Fruit fly (Drosophila melanogaster) whole organism, embryonic: ENCODE measurements around the gene Atat.
A peak's percentile ranks its signal among the peaks of the same experiment; 100 is the strongest.

Experiments
- CG10959 ChIP-seq: fragments of 200-800 bp; sonication (Bioruptor generic); IDR thresholded peaks from 2 replicates; pipeline ENCODE4 v1.3.6; 2022; ENCODE audit warnings: missing biosample characterization, missing genetic modification characterization
- CG15011 ChIP-seq: fragments of 200-800 bp; sonication (Bioruptor generic); optimal IDR thresholded peaks from 3 replicates; lab custom pipeline; 2018; ENCODE audit warnings: missing biosample characterization, mild to moderate bottlenecking, missing genetic modification characterization
- CG16779 ChIP-seq: fragments of 200-800 bp; sonication (Bioruptor generic); IDR thresholded peaks from 2 replicates; pipeline ENCODE4 v1.3.6; 2022; ENCODE audit warnings: missing biosample characterization, missing genetic modification characterization
- CG17359 ChIP-seq: fragments of 200-800 bp; sonication (Bioruptor generic); optimal IDR thresholded peaks from 3 replicates; lab custom pipeline; 2018; ENCODE audit warnings: missing biosample characterization, mild to moderate bottlenecking, missing genetic modification characterization, moderate library complexity
- CG18764 ChIP-seq: fragments of 200-800 bp; sonication (Bioruptor generic); optimal IDR thresholded peaks from 3 replicates; lab custom pipeline; 2016; ENCODE audit warnings: missing biosample characterization, missing genetic modification characterization
- CG2129 ChIP-seq: fragments of 200-800 bp; sonication (Bioruptor generic); IDR thresholded peaks from 2 replicates; pipeline ENCODE4 v1.3.6; 2022; ENCODE audit warnings: missing biosample characterization, missing genetic modification characterization; ENCODE audit not compliant: partially characterized antibody
- CG2199 ChIP-seq: fragments of 200-800 bp; sonication (Bioruptor generic); IDR thresholded peaks from 3 replicates; pipeline ENCODE4 v1.3.6; 2022; ENCODE audit warnings: missing biosample characterization, missing genetic modification characterization
- CG30020 ChIP-seq: fragments of 200-800 bp; optimal IDR thresholded peaks from 2 replicates; lab custom pipeline; 2019; ENCODE audit warnings: missing biosample characterization, mild to moderate bottlenecking, missing genetic modification characterization, moderate library complexity
- CG31224 ChIP-seq: fragments of 200-800 bp; sonication (Bioruptor generic); IDR thresholded peaks from 2 replicates; pipeline ENCODE4 v1.3.6; 2022; ENCODE audit warnings: missing biosample characterization, missing genetic modification characterization
- CG31441 ChIP-seq: fragments of 200-800 bp; sonication (Bioruptor generic); IDR thresholded peaks from 2 replicates; pipeline ENCODE4 v1.3.6; 2022; ENCODE audit warnings: missing biosample characterization, missing genetic modification characterization
- CG34224 ChIP-seq: fragments of 200-800 bp; sonication (Bioruptor generic); IDR thresholded peaks from 3 replicates; pipeline ENCODE4 v1.3.6; 2022; ENCODE audit warnings: missing biosample characterization, missing genetic modification characterization; ENCODE audit not compliant: partially characterized antibody
- CG3847 ChIP-seq: fragments of 200-800 bp; sonication (Bioruptor generic); IDR thresholded peaks from 2 replicates; pipeline ENCODE4 v1.3.6; 2022; ENCODE audit warnings: missing biosample characterization, missing genetic modification characterization
- CG7357 ChIP-seq: fragments of 200-800 bp; sonication (Bioruptor generic); IDR thresholded peaks from 3 replicates; pipeline ENCODE4 v1.3.6; 2022; ENCODE audit warnings: missing biosample characterization, missing genetic modification characterization
- CG8290 ChIP-seq, 3 experiments: fragments of 200-800 bp; sonication (Bioruptor generic); optimal IDR thresholded peaks; 2 replicates each; lab custom pipeline; 2016 to 2019; ENCODE audit warnings: missing biosample characterization in 3 of 3, missing genetic modification characterization in 3 of 3, mild to moderate bottlenecking in 2 of 3, moderate library complexity in 1 of 3
- CG8765 ChIP-seq: fragments of 200-800 bp; sonication (Bioruptor generic); IDR thresholded peaks from 2 replicates; pipeline ENCODE4 v1.3.6; 2022; ENCODE audit warnings: missing biosample characterization, missing genetic modification characterization
- Chrac-16 ChIP-seq: fragments of 200-800 bp; sonication (Bioruptor generic); optimal IDR thresholded peaks from 3 replicates; lab custom pipeline; 2016; ENCODE audit warnings: missing biosample characterization, missing genetic modification characterization
- D19B ChIP-seq: fragments of 200-800 bp; sonication (Bioruptor generic); optimal IDR thresholded peaks from 2 replicates; lab custom pipeline; 2017; ENCODE audit warnings: missing biosample characterization, mild to moderate bottlenecking, missing genetic modification characterization
- Dp ChIP-seq: fragments of 200-800 bp; sonication (Bioruptor generic); optimal IDR thresholded peaks from 2 replicates; lab custom pipeline; 2018; ENCODE audit warnings: missing biosample characterization, mild to moderate bottlenecking, missing genetic modification characterization, moderate library complexity
- H2.0 ChIP-seq: fragments of 200-800 bp; sonication (Bioruptor generic); IDR thresholded peaks from 2 replicates; pipeline ENCODE4 v1.3.6; 2022; ENCODE audit warnings: missing biosample characterization, missing genetic modification characterization
- Hmr ChIP-seq: fragments of 200-800 bp; sonication (Bioruptor generic); optimal IDR thresholded peaks from 3 replicates; lab custom pipeline; 2017; ENCODE audit warnings: mild to moderate bottlenecking, missing biosample characterization, missing genetic modification reagents, missing genetic modification characterization
- Lhr ChIP-seq: fragments of 200-800 bp; sonication (Bioruptor generic); optimal IDR thresholded peaks from 3 replicates; lab custom pipeline; 2017; ENCODE audit warnings: mild to moderate bottlenecking, missing biosample characterization, missing genetic modification reagents, missing genetic modification characterization
- MBD-R2 ChIP-seq: fragments of 200-800 bp; sonication (Bioruptor generic); IDR thresholded peaks from 2 replicates; pipeline ENCODE4 v1.3.6; 2022; ENCODE audit warnings: missing biosample characterization, missing genetic modification characterization
- Mes4 ChIP-seq: fragments of 200-800 bp; sonication (Bioruptor generic); optimal IDR thresholded peaks from 2 replicates; lab custom pipeline; 2016; ENCODE audit warnings: missing biosample characterization, missing genetic modification characterization
- Myb ChIP-seq: fragments of 200-800 bp; sonication (Bioruptor generic); optimal IDR thresholded peaks from 2 replicates; lab custom pipeline; 2016; ENCODE audit warnings: missing biosample characterization, missing genetic modification characterization
- Neu2 ChIP-seq: fragments of 200-800 bp; sonication (Bioruptor generic); optimal IDR thresholded peaks from 3 replicates; lab custom pipeline; 2016; ENCODE audit warnings: missing biosample characterization, missing genetic modification characterization, borderline replicate concordance
- NfI ChIP-seq: fragments of 200-800 bp; sonication (Bioruptor generic); optimal IDR thresholded peaks from 3 replicates; lab custom pipeline; 2018; ENCODE audit warnings: missing biosample characterization, mild to moderate bottlenecking, missing genetic modification characterization, moderate library complexity
- Opbp ChIP-seq: fragments of 200-800 bp; sonication (Bioruptor generic); IDR thresholded peaks from 3 replicates; pipeline ENCODE4 v1.3.6; 2022; ENCODE audit warnings: missing biosample characterization, missing genetic modification characterization; ENCODE audit not compliant: partially characterized antibody
- Sin3A ChIP-seq: fragments of >200 bp; optimal IDR thresholded peaks from 2 replicates; lab custom pipeline; 2018
- Spps ChIP-seq: fragments of 200-800 bp; sonication (Bioruptor generic); optimal IDR thresholded peaks from 2 replicates; lab custom pipeline; 2018; ENCODE audit warnings: missing biosample characterization, mild to moderate bottlenecking, missing genetic modification characterization
- bigmax ChIP-seq: fragments of 200-800 bp; sonication (Bioruptor generic); optimal IDR thresholded peaks from 2 replicates; lab custom pipeline; 2018; ENCODE audit warnings: missing biosample characterization, mild to moderate bottlenecking, missing genetic modification characterization
- cas ChIP-seq: fragments of 200-800 bp; sonication (Bioruptor generic); IDR thresholded peaks from 2 replicates; pipeline ENCODE4 v1.3.6; 2022; ENCODE audit warnings: missing biosample characterization, missing genetic modification characterization
- chm ChIP-seq: fragments of 200-800 bp; sonication (Bioruptor generic); IDR thresholded peaks from 2 replicates; pipeline ENCODE4 v1.3.6; 2022; ENCODE audit warnings: missing biosample characterization, missing genetic modification characterization
- crc ChIP-seq: fragments of 200-800 bp; sonication (Bioruptor generic); optimal IDR thresholded peaks from 2 replicates; lab custom pipeline; 2016; ENCODE audit warnings: missing biosample characterization, missing genetic modification characterization
- crol ChIP-seq: fragments of 200-800 bp; sonication (Bioruptor generic); IDR thresholded peaks from 2 replicates; pipeline ENCODE4 v1.3.6; 2022; ENCODE audit warnings: missing biosample characterization, missing genetic modification characterization
- dimm ChIP-seq: fragments of 200-800 bp; sonication (Bioruptor generic); IDR thresholded peaks from 2 replicates; pipeline ENCODE4 v1.3.6; 2022; ENCODE audit warnings: missing biosample characterization, missing genetic modification characterization
- dmrt11E ChIP-seq: fragments of 200-800 bp; sonication (Bioruptor generic); optimal IDR thresholded peaks from 3 replicates; lab custom pipeline; 2018; ENCODE audit warnings: missing biosample characterization, mild to moderate bottlenecking, missing genetic modification characterization, moderate library complexity
- eve ChIP-seq, 2 experiments: fragments of >200 bp; optimal IDR thresholded peaks; 2 replicates each; lab custom pipeline; 2017; ENCODE audit warnings: missing biosample characterization in 2 of 2, missing genetic modification characterization in 2 of 2
- gem ChIP-seq: fragments of 200-800 bp; sonication (Bioruptor generic); optimal IDR thresholded peaks from 2 replicates; lab custom pipeline; 2019; ENCODE audit warnings: missing biosample characterization, mild to moderate bottlenecking, missing genetic modification characterization, moderate library complexity
- hbn ChIP-seq: fragments of 200-800 bp; sonication (Bioruptor generic); IDR thresholded peaks from 2 replicates; pipeline ENCODE4 v1.3.6; 2022; ENCODE audit warnings: missing biosample characterization, missing genetic modification characterization; ENCODE audit not compliant: partially characterized antibody
- jumu ChIP-seq: fragments of 200-800 bp; sonication (Bioruptor generic); optimal IDR thresholded peaks from 3 replicates; lab custom pipeline; 2016; ENCODE audit warnings: missing biosample characterization, missing genetic modification characterization
- lov ChIP-seq, 2 experiments: fragments of 200-800 bp in 1 of 2; fragments of >200 bp in 1 of 2; sonication (Bioruptor generic) in 1 of 2; IDR thresholded peaks in 1 of 2; optimal IDR thresholded peaks in 1 of 2; 2 replicates in 1 of 2; 3 replicates in 1 of 2; pipeline versions ENCODE4 v1.3.6 to Lab custom; 2017 to 2022; ENCODE audit warnings: missing biosample characterization in 1 of 2, missing genetic modification characterization in 1 of 2
- pros ChIP-seq: fragments of 200-800 bp; sonication (Bioruptor generic); optimal IDR thresholded peaks from 3 replicates; lab custom pipeline; 2019; ENCODE audit warnings: missing biosample characterization, mild to moderate bottlenecking, missing genetic modification characterization, moderate library complexity
- pzg ChIP-seq: fragments of 200-800 bp; sonication (Bioruptor generic); optimal IDR thresholded peaks from 3 replicates; lab custom pipeline; 2018; ENCODE audit warnings: missing biosample characterization, mild to moderate bottlenecking, missing genetic modification characterization, moderate library complexity
- ranshi ChIP-seq: fragments of 200-800 bp; sonication (Bioruptor generic); IDR thresholded peaks from 2 replicates; pipeline ENCODE4 v1.3.6; 2022; ENCODE audit warnings: missing biosample characterization, missing genetic modification characterization
- scrt ChIP-seq: fragments of 200-800 bp; sonication (Bioruptor generic); optimal IDR thresholded peaks from 2 replicates; lab custom pipeline; 2018; ENCODE audit warnings: missing biosample characterization, mild to moderate bottlenecking, missing genetic modification characterization, moderate library complexity
- sim ChIP-seq: fragments of 200-800 bp; sonication (Bioruptor generic); IDR thresholded peaks from 2 replicates; pipeline ENCODE4 v1.3.6; 2022; ENCODE audit warnings: missing biosample characterization, missing genetic modification characterization
- slp2 ChIP-seq: fragments of 200-800 bp; sonication (Bioruptor generic); optimal IDR thresholded peaks from 2 replicates; lab custom pipeline; 2016; ENCODE audit warnings: missing biosample characterization, missing genetic modification characterization
- tna ChIP-seq: fragments of 200-800 bp; sonication (Bioruptor generic); IDR thresholded peaks from 2 replicates; pipeline ENCODE4 v1.3.6; 2022; ENCODE audit warnings: missing biosample characterization, missing genetic modification characterization; ENCODE audit not compliant: partially characterized antibody
- ttk ChIP-seq: fragments of 200-800 bp; sonication (Bioruptor generic); IDR thresholded peaks from 2 replicates; pipeline ENCODE4 v2.1.2; 2022; ENCODE audit warnings: missing biosample characterization, missing genetic modification characterization
- unpg ChIP-seq: fragments of 200-800 bp; sonication (Bioruptor generic); optimal IDR thresholded peaks from 3 replicates; lab custom pipeline; 2018; ENCODE audit warnings: missing biosample characterization, mild to moderate bottlenecking, missing genetic modification characterization, moderate library complexity
- zen2 ChIP-seq: fragments of 200-800 bp; sonication (Bioruptor generic); IDR thresholded peaks from 3 replicates; pipeline ENCODE4 v1.3.6; 2022; ENCODE audit warnings: missing biosample characterization, missing genetic modification characterization; ENCODE audit not compliant: partially characterized antibody

Atat gene

dm6 chr3L:9366850-9367430 lies 59.6 kb downstream of the Atat start, which contains the start of the genes Klp67A and CG4452 (continued):
- TF ChIP-seq Chrac-16 (GFP tag; lab: Kevin White, UChicago): no peak
- TF ChIP-seq CG16779 (GFP tag; lab: Robert Waterston, UW): no peak
- TF ChIP-seq sim (GFP tag; lab: Robert Waterston, UW): no peak
- TF ChIP-seq gem (tag; lab: Kevin White, UChicago): no peak
- TF ChIP-seq CG31224 (GFP tag; lab: Robert Waterston, UW): no peak
- no peak; the same call in 1 of the 2 replicates for TF ChIP-seq CG31441 (GFP tag; lab: Robert Waterston, UW)
- no peak for TF ChIP-seq Neu2 (GFP tag; lab: Kevin White, UChicago)
- TF ChIP-seq CG2129: peak; percentile 95
- no peak for TF ChIP-seq CG2199
- no peak for TF ChIP-seq slp2
- TF ChIP-seq unpg: no peak
- peak; percentile 63 for TF ChIP-seq dmrt11E (tag; lab: Kevin White, UChicago)
- TF ChIP-seq ttk (GFP tag; lab: Robert Waterston, UW): no peak
- peak; percentile 61 for TF ChIP-seq Myb
- TF ChIP-seq CG10959: no peak
- TF ChIP-seq CG3847: peak; percentile 39; the same call in 1 of the 2 replicates
- peak; percentile 71; the same call in 1 of the 2 replicates for TF ChIP-seq tna
- TF ChIP-seq ranshi (GFP tag; lab: Robert Waterston, UW): no peak
- TF ChIP-seq Opbp: peak; percentile 85
- TF ChIP-seq hbn (GFP tag; lab: Robert Waterston, UW): peak; percentile 83
- no peak for TF ChIP-seq Hmr (GFP tag; lab: Kevin White, UChicago)
- no peak for TF ChIP-seq D19B
- TF ChIP-seq eve (GFP tag; optimal IDR thresholded peaks at IDR 0.05; lab: Kevin White, UChicago): no peak
- no peak for TF ChIP-seq scrt
- peak; percentile 43 for TF ChIP-seq CG8290 (GFP tag; optimal IDR thresholded peaks at IDR 0.05; lab: Kevin White, UChicago)
- TF ChIP-seq CG8290 (tag; optimal IDR thresholded peaks at IDR 0.05; lab: Kevin White, UChicago): peak in 1 of 2 experiments; percentile 63
- no peak for TF ChIP-seq crc
- no peak for TF ChIP-seq chm (GFP tag; lab: Robert Waterston, UW)
- TF ChIP-seq Sin3A (lab: Kevin White, UChicago): peak; percentile 82
- TF ChIP-seq CG18764 (GFP tag; lab: Kevin White, UChicago): peak; percentile 17
- TF ChIP-seq jumu: no peak

- peak; percentile 76 for TF ChIP-seq CG17359
- peak; percentile 70 for TF ChIP-seq Dp (GFP tag; lab: Kevin White, UChicago)
- TF ChIP-seq pzg (GFP tag; lab: Kevin White, UChicago): no peak
- TF ChIP-seq bigmax (GFP tag; lab: Kevin White, UChicago): no peak
- no peak for TF ChIP-seq Lhr
- no peak for TF ChIP-seq pros
- no peak for TF ChIP-seq Mes4
- TF ChIP-seq NfI (GFP tag; lab: Kevin White, UChicago): no peak
- no peak for TF ChIP-seq zen2 (GFP tag; lab: Robert Waterston, UW)
- peak; percentile 35; the same call in 1 of the 3 replicates for TF ChIP-seq CG34224 (GFP tag; lab: Robert Waterston, UW)
- no peak for TF ChIP-seq CG30020 (tag; lab: Kevin White, UChicago)
- no peak for TF ChIP-seq H2.0
- TF ChIP-seq CG8765: no peak
- no peak for TF ChIP-seq lov (optimal IDR thresholded peaks at IDR 0.05; lab: Kevin White, UChicago)
- no peak for TF ChIP-seq lov (GFP tag; IDR thresholded peaks at IDR 0.05; lab: Robert Waterston, UW)
- TF ChIP-seq ranshi (GFP tag; lab: Robert Waterston, UW): no peak
- TF ChIP-seq CG15011 (GFP tag; lab: Kevin White, UChicago): no peak
- TF ChIP-seq cas (GFP tag; lab: Robert Waterston, UW): no peak
- TF ChIP-seq MBD-R2 (GFP tag; lab: Robert Waterston, UW): peak; percentile 41; the same call in 1 of the 2 replicates
- TF ChIP-seq crol (GFP tag; lab: Robert Waterston, UW): no peak
- no peak for TF ChIP-seq CG7357 (GFP tag; lab: Robert Waterston, UW)
- no peak for TF ChIP-seq Spps (tag; lab: Kevin White, UChicago)
- no peak for TF ChIP-seq dimm (GFP tag; lab: Robert Waterston, UW)
- no peak for TF ChIP-seq CG3847
These were observed 62.4 kb downstream of the Atat start, which contains the start of gene mRRF1 for dm6 chr3L:9364131-9364530. Gene mRRF1, plus strand, starts transcription at chr3L:9364350.
